Fruit fly (Drosophila melanogaster): Measurements from ENCODE around the gene CG42747.

dm6 chr3L:6357152-6357551 is 43.2 kb upstream of the CG42747 start:
- TF ChIP-seq Sin3A (optimal IDR thresholded peaks at IDR 0.05) (no peak), ttk (optimal IDR thresholded peaks at IDR 0.05) (no peak)
